Worm (Caenorhabditis elegans) whole organism, L1 larva: ENCODE measurements around the gene ZK250.2.

Experiments
- ama-1 ChIP-seq: fragments of 150-350 bp; optimal IDR thresholded peaks from 2 replicates; lab custom pipeline; 2014
- ces-1 ChIP-seq: fragments of 150-350 bp; optimal IDR thresholded peaks from 2 replicates; lab custom pipeline; 2014; ENCODE audit warnings: missing biosample characterization, missing genetic modification reagents, missing genetic modification characterization
- fkh-4 ChIP-seq: sonication (generic microtip); optimal IDR thresholded peaks from 2 replicates; lab custom pipeline; 2016; ENCODE audit warnings: missing compliant biosample characterization, missing genetic modification characterization, borderline replicate concordance
- lsy-2 ChIP-seq, 2 experiments: fragments of 150-350 bp; optimal IDR thresholded peaks; 2 replicates each; lab custom pipeline; 2014; ENCODE audit warnings: missing biosample characterization in 2 of 2, missing genetic modification characterization in 2 of 2
- mdl-1 ChIP-seq, 2 experiments: fragments of 150-350 bp; optimal IDR thresholded peaks; 2 replicates each; lab custom pipeline; 2014 to 2017; ENCODE audit warnings: missing biosample characterization in 2 of 2, missing genetic modification characterization in 2 of 2, inconsistent platforms in 1 of 2
- mep-1 ChIP-seq: fragments of 150-350 bp; optimal IDR thresholded peaks from 2 replicates; lab custom pipeline; 2014; ENCODE audit warnings: missing biosample characterization, missing genetic modification characterization
- nhr-11 ChIP-seq: fragments of 150-350 bp; optimal IDR thresholded peaks from 2 replicates; lab custom pipeline; 2014; ENCODE audit warnings: missing biosample characterization, missing genetic modification characterization
- nhr-237 ChIP-seq: fragments of 150-350 bp; optimal IDR thresholded peaks from 2 replicates; lab custom pipeline; 2014; ENCODE audit warnings: missing biosample characterization, missing genetic modification characterization
- sox-4 ChIP-seq: sonication (generic microtip); optimal IDR thresholded peaks from 2 replicates; lab custom pipeline; 2016; ENCODE audit warnings: missing genetic modification characterization, missing compliant biosample characterization
- unc-130 ChIP-seq: fragments of 150-350 bp; optimal IDR thresholded peaks from 2 replicates; lab custom pipeline; 2017; ENCODE audit warnings: missing biosample characterization, missing genetic modification characterization, inconsistent platforms
- vab-15 ChIP-seq: sonication (generic microtip); optimal IDR thresholded peaks from 2 replicates; lab custom pipeline; 2017; ENCODE audit warnings: missing genotype, mild to moderate bottlenecking, missing genetic modification characterization, missing compliant biosample characterization
- zag-1 ChIP-seq: fragments of 150-350 bp; optimal IDR thresholded peaks from 2 replicates; lab custom pipeline; 2014; ENCODE audit warnings: missing biosample characterization, missing genetic modification characterization

- no peak for TF ChIP-seq sox-4
- no peak for TF ChIP-seq nhr-237
- no peak for TF ChIP-seq zag-1 (tag; lab: Kevin White, UChicago)
- TF ChIP-seq mdl-1 (tag; optimal IDR thresholded peaks at IDR 0.05; lab: Kevin White, UChicago) = no peak
- no peak for TF ChIP-seq nhr-11 (tag; lab: Kevin White, UChicago)
- no peak for TF ChIP-seq ces-1 (GFP tag; lab: Kevin White, UChicago)
- no peak for TF ChIP-seq ama-1
- no peak for TF ChIP-seq unc-130 (tag; lab: Kevin White, UChicago)
- TF ChIP-seq lsy-2 (tag; optimal IDR thresholded peaks at IDR 0.05; lab: Kevin White, UChicago) = no peak
- TF ChIP-seq mep-1 (tag; lab: Kevin White, UChicago) = no peak
- no peak for TF ChIP-seq vab-15 (tag; lab: Kevin White, UChicago)
- no peak for TF ChIP-seq fkh-4 (tag; lab: Kevin White, UChicago)
Measured at ce11 chrII:1949119-1949518, 626 bp downstream of the ZK250.2 start.
